Worm (Caenorhabditis elegans) whole organism, young adult: ENCODE results near the gene F18E9.7.

Experiments used
- F49E8.2 ChIP-seq: sonication (generic microtip); optimal IDR thresholded peaks from 3 replicates; lab custom pipeline; 2017; ENCODE audit warnings: missing genetic modification characterization, mild to moderate bottlenecking, missing compliant biosample characterization, antibody characterized with exemption, moderate library complexity; ENCODE audit not compliant: insufficient read depth
- ets-4 ChIP-seq: fragments of 200-800 bp; sonication (Bioruptor generic); optimal IDR thresholded peaks from 2 replicates; lab custom pipeline; 2018; ENCODE audit warnings: mild to moderate bottlenecking, missing genetic modification characterization, missing compliant biosample characterization

DNA sequence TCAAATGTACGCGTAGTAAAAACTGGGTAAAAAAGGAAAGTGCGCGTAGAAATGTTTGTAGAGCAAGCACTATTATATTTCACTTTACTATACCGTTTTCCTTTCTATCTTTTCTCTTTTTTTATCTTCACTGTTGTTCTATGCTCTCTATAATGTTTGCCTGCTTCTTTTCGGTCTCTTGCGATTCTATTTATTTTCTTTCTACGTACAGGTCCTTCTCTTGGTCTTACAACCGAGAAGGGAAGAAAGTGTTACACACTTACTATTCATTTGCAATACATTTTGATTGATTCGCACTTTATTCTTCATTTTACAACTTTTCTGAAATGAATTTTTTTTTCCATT, 33.1 kb downstream of the F18E9.7 start:
- TF ChIP-seq ets-4 (GFP tag; lab: Kevin White, UChicago), result no peak
- TF ChIP-seq F49E8.2 (tag; lab: Kevin White, UChicago), result no peak
